Worm (Caenorhabditis elegans) whole organism, L1 larva: ENCODE results near the gene F46F5.11.

ENCODE experiments used
- aly-2 ChIP-seq: fragments of 150-350 bp; optimal IDR thresholded peaks from 2 replicates; lab custom pipeline; 2014; ENCODE audit warnings: missing biosample characterization, missing genetic modification characterization
- ama-1 ChIP-seq: fragments of 150-350 bp; optimal IDR thresholded peaks from 2 replicates; lab custom pipeline; 2014
- ceh-82 ChIP-seq, 3 experiments: fragments of 150-350 bp in 1 of 3; sonication (generic microtip) in 2 of 3; optimal IDR thresholded peaks; 2 replicates each; lab custom pipeline; 2014 to 2017; ENCODE audit warnings: missing biosample characterization in 3 of 3, missing genetic modification characterization in 3 of 3
- dsc-1 ChIP-seq: sonication (generic microtip); optimal IDR thresholded peaks from 2 replicates; lab custom pipeline; 2016; ENCODE audit warnings: mild to moderate bottlenecking, missing genetic modification characterization, missing compliant biosample characterization
- fos-1 ChIP-seq: fragments of 150-350 bp; optimal IDR thresholded peaks from 2 replicates; lab custom pipeline; 2014; ENCODE audit warnings: missing biosample characterization, missing genetic modification characterization
- lin-15B ChIP-seq: fragments of 150-350 bp; sonication (generic microtip); optimal IDR thresholded peaks from 3 replicates; lab custom pipeline; 2014; ENCODE audit warnings: missing biosample characterization, missing genetic modification characterization
- lin-35 ChIP-seq, 2 experiments: fragments of 150-350 bp; optimal IDR thresholded peaks; 2 replicates each; lab custom pipeline; 2014; ENCODE audit warnings: missing biosample characterization in 2 of 2, missing genetic modification characterization in 2 of 2, missing genetic modification reagents in 2 of 2
- nhr-20 ChIP-seq: sonication (generic microtip); optimal IDR thresholded peaks from 2 replicates; lab custom pipeline; 2016; ENCODE audit warnings: mild to moderate bottlenecking, missing genetic modification characterization, missing compliant biosample characterization
- swsn-7 ChIP-seq: sonication (generic microtip); optimal IDR thresholded peaks from 2 replicates; lab custom pipeline; 2016; ENCODE audit warnings: missing genetic modification characterization, missing compliant biosample characterization
- tlp-1 ChIP-seq: fragments of 150-350 bp; optimal IDR thresholded peaks from 2 replicates; lab custom pipeline; 2014; ENCODE audit warnings: missing biosample characterization, missing genetic modification characterization
- unc-62 ChIP-seq: fragments of 150-350 bp; optimal IDR thresholded peaks from 2 replicates; lab custom pipeline; 2014; ENCODE audit warnings: missing biosample characterization, missing genetic modification reagents, missing genetic modification characterization
- vab-15 ChIP-seq: sonication (generic microtip); optimal IDR thresholded peaks from 2 replicates; lab custom pipeline; 2017; ENCODE audit warnings: missing genotype, mild to moderate bottlenecking, missing genetic modification characterization, missing compliant biosample characterization

- TF ChIP-seq aly-2 (tag; lab: Kevin White, UChicago), result no peak
- TF ChIP-seq unc-62 (GFP tag; lab: Kevin White, UChicago), result no peak
- TF ChIP-seq lin-35 (GFP tag; optimal IDR thresholded peaks at IDR 0.05; lab: Kevin White, UChicago), result no peak
- TF ChIP-seq nhr-20 (tag; lab: Kevin White, UChicago), result no peak
- TF ChIP-seq dsc-1, result no peak
- no peak for TF ChIP-seq ceh-82 (tag; optimal IDR thresholded peaks at IDR 0.05; lab: Kevin White, UChicago)
- TF ChIP-seq lin-15B (tag; lab: Kevin White, UChicago), result no peak
- no peak for TF ChIP-seq vab-15
- TF ChIP-seq swsn-7, result no peak
- TF ChIP-seq fos-1 (tag; lab: Kevin White, UChicago), result no peak
- TF ChIP-seq tlp-1 (tag; lab: Kevin White, UChicago), result no peak
- TF ChIP-seq ama-1, result no peak
These were observed 35.4 kb downstream of the F46F5.11 start, which contains the start of gene F28A10.4 for ce11 chrII:843971-844370.
